Fruit fly (Drosophila melanogaster) whole organism, embryonic: Measurements from ENCODE around the gene Bruce.
A peak's percentile ranks its signal among the peaks of the same experiment; 100 is the strongest.

Experiments used
- ATbp ChIP-seq: fragments of 200-800 bp; sonication (Bioruptor generic); optimal IDR thresholded peaks from 2 replicates; lab custom pipeline; 2017; ENCODE audit warnings: missing biosample characterization, mild to moderate bottlenecking, missing genetic modification characterization, missing genetic modification reagents
- Abd-B ChIP-seq: fragments of 200-800 bp; sonication (Bioruptor generic); optimal IDR thresholded peaks from 2 replicates; lab custom pipeline; 2018; ENCODE audit warnings: missing biosample characterization, mild to moderate bottlenecking, missing genetic modification characterization, moderate library complexity
- Antp ChIP-seq: fragments of 200-800 bp; sonication (Bioruptor generic); optimal IDR thresholded peaks from 3 replicates; lab custom pipeline; 2016; ENCODE audit warnings: missing biosample characterization, missing genetic modification characterization
- BtbVII ChIP-seq: fragments of 200-800 bp; sonication (Bioruptor generic); optimal IDR thresholded peaks from 3 replicates; lab custom pipeline; 2017; ENCODE audit warnings: missing biosample characterization, mild to moderate bottlenecking, missing genetic modification characterization
- Bteb2 ChIP-seq: fragments of 200-800 bp; sonication (Bioruptor generic); optimal IDR thresholded peaks from 2 replicates; lab custom pipeline; 2016; ENCODE audit warnings: missing biosample characterization, missing genetic modification characterization
- CG10462 ChIP-seq: fragments of 200-800 bp; sonication (Bioruptor generic); optimal IDR thresholded peaks from 2 replicates; lab custom pipeline; 2016; ENCODE audit warnings: missing biosample characterization, missing genetic modification characterization
- CG1233 ChIP-seq: fragments of 200-800 bp; sonication (Bioruptor generic); optimal IDR thresholded peaks from 4 replicates; lab custom pipeline; 2018; ENCODE audit warnings: missing biosample characterization, mild to moderate bottlenecking, missing genetic modification characterization
- CG13894 ChIP-seq: fragments of 200-800 bp; sonication (Bioruptor generic); optimal IDR thresholded peaks from 3 replicates; lab custom pipeline; 2018; ENCODE audit warnings: missing biosample characterization, mild to moderate bottlenecking, missing genetic modification characterization, moderate library complexity
- CG14050 ChIP-seq: fragments of 200-800 bp; sonication (Bioruptor generic); IDR thresholded peaks from 3 replicates; pipeline ENCODE4 v1.3.6; 2022; ENCODE audit warnings: missing biosample characterization, missing genetic modification characterization
- CG17361 ChIP-seq: fragments of 200-800 bp; sonication (Bioruptor generic); IDR thresholded peaks from 3 replicates; pipeline ENCODE4 v1.3.6; 2022; ENCODE audit warnings: missing biosample characterization, missing genetic modification characterization
- CG2120 ChIP-seq: fragments of 200-800 bp; sonication (Bioruptor generic); optimal IDR thresholded peaks from 3 replicates; lab custom pipeline; 2016; ENCODE audit warnings: missing biosample characterization, missing genetic modification characterization
- CG30403 ChIP-seq: fragments of 200-800 bp; sonication (Bioruptor generic); optimal IDR thresholded peaks from 3 replicates; lab custom pipeline; 2016; ENCODE audit warnings: missing biosample characterization, missing genetic modification characterization
- CG6813 ChIP-seq: fragments of 200-800 bp; sonication (Bioruptor generic); optimal IDR thresholded peaks from 2 replicates; lab custom pipeline; 2017; ENCODE audit warnings: missing biosample characterization, missing genetic modification characterization, mild to moderate bottlenecking, moderate library complexity, missing genetic modification reagents
- CG7357 ChIP-seq: fragments of 200-800 bp; sonication (Bioruptor generic); IDR thresholded peaks from 3 replicates; pipeline ENCODE4 v1.3.6; 2022; ENCODE audit warnings: missing biosample characterization, missing genetic modification characterization
- CG7372 ChIP-seq: fragments of 200-800 bp; sonication (Bioruptor generic); IDR thresholded peaks from 2 replicates; pipeline ENCODE4 v1.3.6; 2022; ENCODE audit warnings: missing biosample characterization, missing genetic modification characterization
- CG7963 ChIP-seq: fragments of 200-800 bp; sonication (Bioruptor generic); IDR thresholded peaks from 3 replicates; pipeline ENCODE4 v1.3.6; 2022; ENCODE audit warnings: missing biosample characterization, missing genetic modification characterization; ENCODE audit not compliant: partially characterized antibody
- CG8388 ChIP-seq: fragments of 200-800 bp; sonication (Bioruptor generic); optimal IDR thresholded peaks from 2 replicates; lab custom pipeline; 2019; ENCODE audit warnings: missing biosample characterization, mild to moderate bottlenecking, missing genetic modification characterization, moderate library complexity
- CG9797 ChIP-seq: fragments of 200-800 bp; sonication (Bioruptor generic); optimal IDR thresholded peaks from 3 replicates; lab custom pipeline; 2018; ENCODE audit warnings: missing biosample characterization, mild to moderate bottlenecking, missing genetic modification characterization
- CG9817 ChIP-seq: fragments of 200-800 bp; sonication (Bioruptor generic); optimal IDR thresholded peaks from 2 replicates; lab custom pipeline; 2018; ENCODE audit warnings: missing biosample characterization, mild to moderate bottlenecking, missing genetic modification characterization, moderate library complexity
- CHES-1-like ChIP-seq: fragments of 200-800 bp; sonication (Bioruptor generic); optimal IDR thresholded peaks from 2 replicates; lab custom pipeline; 2016; ENCODE audit warnings: missing biosample characterization, missing genetic modification characterization
- Chrac-16 ChIP-seq: fragments of 200-800 bp; sonication (Bioruptor generic); optimal IDR thresholded peaks from 3 replicates; lab custom pipeline; 2016; ENCODE audit warnings: missing biosample characterization, missing genetic modification characterization
- CoRest ChIP-seq: fragments of 200-800 bp; sonication (Bioruptor generic); optimal IDR thresholded peaks from 3 replicates; lab custom pipeline; 2018; ENCODE audit warnings: missing biosample characterization, mild to moderate bottlenecking, missing genetic modification characterization, moderate library complexity
- D19B ChIP-seq: fragments of 200-800 bp; sonication (Bioruptor generic); optimal IDR thresholded peaks from 2 replicates; lab custom pipeline; 2017; ENCODE audit warnings: missing biosample characterization, mild to moderate bottlenecking, missing genetic modification characterization
- Dad ChIP-seq: fragments of 200-800 bp; sonication (Bioruptor generic); optimal IDR thresholded peaks from 3 replicates; lab custom pipeline; 2016; ENCODE audit warnings: missing biosample characterization, missing genetic modification characterization
- Dip3 ChIP-seq: fragments of 200-800 bp; sonication (Bioruptor generic); optimal IDR thresholded peaks from 3 replicates; lab custom pipeline; 2016; ENCODE audit warnings: missing biosample characterization, missing genetic modification characterization
- Ets65A ChIP-seq: fragments of 200-800 bp; sonication (Bioruptor generic); peaks from one replicate; lab custom pipeline; 2016; ENCODE audit warnings: missing biosample characterization, missing genetic modification characterization
- H15 ChIP-seq: fragments of 200-800 bp; sonication (Bioruptor generic); IDR thresholded peaks from 3 replicates; pipeline ENCODE4 v1.3.6; 2022; ENCODE audit warnings: missing biosample characterization, missing genetic modification characterization
- Mad ChIP-seq: fragments of 200-800 bp; sonication (Bioruptor generic); optimal IDR thresholded peaks from 2 replicates; lab custom pipeline; 2016; ENCODE audit warnings: missing biosample characterization, missing genetic modification characterization
- Sry-β ChIP-seq: fragments of 200-800 bp; sonication (Bioruptor generic); optimal IDR thresholded peaks from 2 replicates; lab custom pipeline; 2018; ENCODE audit warnings: missing biosample characterization, mild to moderate bottlenecking, missing genetic modification characterization, moderate library complexity
- bbx ChIP-seq: fragments of 200-800 bp; sonication (Bioruptor generic); IDR thresholded peaks from 2 replicates; pipeline ENCODE4 v1.3.6; 2022; ENCODE audit warnings: missing biosample characterization, missing genetic modification characterization; ENCODE audit not compliant: partially characterized antibody
- cg ChIP-seq: fragments of 200-800 bp; sonication (Bioruptor generic); optimal IDR thresholded peaks from 3 replicates; lab custom pipeline; 2019; ENCODE audit warnings: missing biosample characterization, mild to moderate bottlenecking, missing genetic modification characterization, moderate library complexity
- chif ChIP-seq, 2 experiments: fragments of 200-800 bp; sonication (Bioruptor generic); optimal IDR thresholded peaks; 3 replicates each; lab custom pipeline; 2016; ENCODE audit warnings: missing biosample characterization in 2 of 2, missing genetic modification characterization in 2 of 2
- chm ChIP-seq: fragments of 200-800 bp; sonication (Bioruptor generic); IDR thresholded peaks from 2 replicates; pipeline ENCODE4 v1.3.6; 2022; ENCODE audit warnings: missing biosample characterization, missing genetic modification characterization
- dmrt11E ChIP-seq: fragments of 200-800 bp; sonication (Bioruptor generic); optimal IDR thresholded peaks from 3 replicates; lab custom pipeline; 2018; ENCODE audit warnings: missing biosample characterization, mild to moderate bottlenecking, missing genetic modification characterization, moderate library complexity
- nmo ChIP-seq: fragments of 200-800 bp; sonication (Bioruptor generic); optimal IDR thresholded peaks from 2 replicates; lab custom pipeline; 2018; ENCODE audit warnings: missing biosample characterization, mild to moderate bottlenecking, missing genetic modification characterization, moderate library complexity
- odd ChIP-seq: fragments of 200-800 bp; sonication (Bioruptor generic); optimal IDR thresholded peaks from 2 replicates; lab custom pipeline; 2017; ENCODE audit warnings: missing biosample characterization, mild to moderate bottlenecking, missing genetic modification characterization
- pros ChIP-seq: fragments of 200-800 bp; sonication (Bioruptor generic); optimal IDR thresholded peaks from 3 replicates; lab custom pipeline; 2019; ENCODE audit warnings: missing biosample characterization, mild to moderate bottlenecking, missing genetic modification characterization, moderate library complexity
- salm ChIP-seq: fragments of 200-800 bp; sonication (Bioruptor generic); optimal IDR thresholded peaks from 2 replicates; lab custom pipeline; 2018; ENCODE audit warnings: missing biosample characterization, mild to moderate bottlenecking, missing genetic modification characterization
- sc ChIP-seq, 3 experiments: fragments of >200 bp in 2 of 3; fragments of 200-800 bp in 1 of 3; sonication (Bioruptor generic) in 1 of 3; optimal IDR thresholded peaks; 2 replicates in 2 of 3; 3 replicates in 1 of 3; lab custom pipeline; 2017; ENCODE audit warnings: mild to moderate bottlenecking in 1 of 3, missing biosample characterization in 1 of 3, missing genetic modification characterization in 1 of 3, missing genetic modification reagents in 1 of 3
- schlank ChIP-seq: fragments of 200-800 bp; sonication (Bioruptor generic); optimal IDR thresholded peaks from 2 replicates; lab custom pipeline; 2018; ENCODE audit warnings: missing biosample characterization, mild to moderate bottlenecking, missing genetic modification characterization
- tgo ChIP-seq: fragments of 200-800 bp; sonication (Bioruptor generic); IDR thresholded peaks from 3 replicates; pipeline ENCODE4 v1.3.6; 2022; ENCODE audit warnings: missing biosample characterization, missing genetic modification characterization
- tup ChIP-seq: fragments of 200-800 bp; sonication (Bioruptor generic); optimal IDR thresholded peaks from 2 replicates; lab custom pipeline; 2016; ENCODE audit warnings: missing biosample characterization, mild to moderate bottlenecking, missing genetic modification characterization, moderate library complexity
- tx ChIP-seq: fragments of 200-800 bp; sonication (Bioruptor generic); optimal IDR thresholded peaks from 2 replicates; lab custom pipeline; 2016; ENCODE audit warnings: missing biosample characterization, missing genetic modification characterization

Gene Bruce

dm6 chr3R:10265552-10266137 lies 65.5 kb downstream of the Bruce start (continued):
- TF ChIP-seq dmrt11E = no peak
- TF ChIP-seq Abd-B = no peak
- TF ChIP-seq Dip3 = peak; percentile 72
- peak; percentile 35 for TF ChIP-seq cg (GFP tag; lab: Kevin White, UChicago)
- TF ChIP-seq schlank = peak; percentile 4
- TF ChIP-seq CG10462 (GFP tag; lab: Kevin White, UChicago) = peak; percentile 27
- TF ChIP-seq CG2120 (GFP tag; lab: Kevin White, UChicago) = peak; percentile 83
- peak; percentile 42 for TF ChIP-seq BtbVII
- TF ChIP-seq tx (GFP tag; lab: Kevin White, UChicago) = peak; percentile 5
- peak; percentile 52; the same call in 1 of the 3 replicates for TF ChIP-seq H15 (GFP tag; lab: Robert Waterston, UW)
- TF ChIP-seq tgo (GFP tag; lab: Robert Waterston, UW) = peak; percentile 62; the same call in 2 of the 3 replicates
- TF ChIP-seq CHES-1-like (GFP tag; lab: Kevin White, UChicago) = peak; percentile 9
- TF ChIP-seq CG9817 = peak; percentile 37
- peak in 1 of 2 experiments; percentile 7 for TF ChIP-seq chif (GFP tag; optimal IDR thresholded peaks at IDR 0.05; lab: Kevin White, UChicago)
- peak; percentile 9 for TF ChIP-seq CG13894 (tag; lab: Kevin White, UChicago)
- no peak for TF ChIP-seq sc (optimal IDR thresholded peaks at IDR 0.05; lab: Kevin White, UChicago)
- no peak for TF ChIP-seq sc (GFP tag; optimal IDR thresholded peaks at IDR 0.05; lab: Kevin White, UChicago)
- TF ChIP-seq salm = no peak
- TF ChIP-seq bbx = no peak
- no peak for TF ChIP-seq odd (GFP tag; lab: Kevin White, UChicago)
- peak; percentile 40 for TF ChIP-seq CG1233
- TF ChIP-seq pros (GFP tag; lab: Kevin White, UChicago) = no peak
- TF ChIP-seq CoRest (tag; lab: Kevin White, UChicago) = peak; percentile 57
- no peak for TF ChIP-seq CG7963
- peak; percentile 67 for TF ChIP-seq Bteb2 (GFP tag; lab: Kevin White, UChicago)
- TF ChIP-seq chm (GFP tag; lab: Robert Waterston, UW) = peak; percentile 41; the same call in 1 of the 2 replicates
- no peak for TF ChIP-seq tup (GFP tag; lab: Kevin White, UChicago)
- peak; percentile 55 for TF ChIP-seq nmo (GFP tag; lab: Kevin White, UChicago)
- peak; percentile 18 for TF ChIP-seq Mad
- no peak; the same call in 2 of the 3 replicates for TF ChIP-seq CG14050
- no peak for TF ChIP-seq CG9797 (GFP tag; lab: Kevin White, UChicago)
- peak; percentile 62 for TF ChIP-seq CG30403 (GFP tag; lab: Kevin White, UChicago)
- peak; percentile 27 for TF ChIP-seq D19B (GFP tag; lab: Kevin White, UChicago)
- TF ChIP-seq Dad = no peak
- no peak for TF ChIP-seq Sry-β (GFP tag; lab: Kevin White, UChicago)
- TF ChIP-seq Chrac-16 (GFP tag; lab: Kevin White, UChicago) = peak; percentile 34
- TF ChIP-seq CG17361 (GFP tag; lab: Robert Waterston, UW) = peak; percentile 72
- TF ChIP-seq Antp (GFP tag; lab: Kevin White, UChicago) = no peak
- TF ChIP-seq CG6813 (GFP tag; lab: Kevin White, UChicago) = peak; percentile 27
- TF ChIP-seq Ets65A = peak; percentile 73
- TF ChIP-seq CG7357 (GFP tag; lab: Robert Waterston, UW) = 0 out of 3 replicates have a peak, but pooled peaks have one; percentile 34
- TF ChIP-seq CG8388 = peak; percentile 31
- TF ChIP-seq CG7372 (GFP tag; lab: Robert Waterston, UW) = peak; percentile 28
- TF ChIP-seq ATbp (GFP tag; lab: Kevin White, UChicago) = no peak
- TF ChIP-seq, all 482 proteins: peak for 227
